Worm (Caenorhabditis elegans) whole organism, L3 larva: ENCODE results near the gene C50C3.1.

Source experiments
- R02D3.7 ChIP-seq: fragments of 150-350 bp; optimal IDR thresholded peaks from 2 replicates; lab custom pipeline; 2014; ENCODE audit warnings: missing biosample characterization, missing genetic modification characterization
- ZK546.5 ChIP-seq: sonication (generic microtip); optimal IDR thresholded peaks from 2 replicates; lab custom pipeline; 2017; ENCODE audit warnings: missing biosample characterization, missing genetic modification characterization
- aly-2 ChIP-seq: fragments of 150-350 bp; optimal IDR thresholded peaks from 2 replicates; lab custom pipeline; 2014; ENCODE audit warnings: missing biosample characterization, missing genetic modification characterization
- ama-1 ChIP-seq: fragments of 150-350 bp; optimal IDR thresholded peaks from 2 replicates; lab custom pipeline; 2018
- ceh-16 ChIP-seq: sonication (generic microtip); optimal IDR thresholded peaks from 2 replicates; lab custom pipeline; 2017; ENCODE audit warnings: missing biosample characterization, missing genetic modification characterization
- ceh-28 ChIP-seq: fragments of 150-350 bp; optimal IDR thresholded peaks from 2 replicates; lab custom pipeline; 2014; ENCODE audit warnings: missing biosample characterization, missing genetic modification reagents, missing genetic modification characterization
- ceh-82 ChIP-seq: fragments of 150-350 bp; optimal IDR thresholded peaks from 2 replicates; lab custom pipeline; 2014; ENCODE audit warnings: missing biosample characterization, missing genetic modification characterization
- ceh-9 ChIP-seq: sonication (generic microtip); optimal IDR thresholded peaks from 2 replicates; lab custom pipeline; 2018; ENCODE audit warnings: missing biosample characterization, missing genetic modification characterization
- daf-12 ChIP-seq: fragments of 150-350 bp; optimal IDR thresholded peaks from 2 replicates; lab custom pipeline; 2014; ENCODE audit warnings: missing biosample characterization, missing genetic modification reagents, missing genetic modification characterization
- egl-27 ChIP-seq: sonication (generic microtip); optimal IDR thresholded peaks from 4 replicates; lab custom pipeline; 2017; ENCODE audit warnings: missing biosample characterization, missing genetic modification reagents, missing genetic modification characterization
- elt-2 ChIP-seq: sonication (generic microtip); optimal IDR thresholded peaks from 2 replicates; lab custom pipeline; 2016; ENCODE audit warnings: missing genetic modification reagents, mild to moderate bottlenecking, missing genetic modification characterization, missing compliant biosample characterization
- elt-3 ChIP-seq, 3 experiments: fragments of 150-350 bp in 1 of 3; sonication (generic microtip) in 2 of 3; optimal IDR thresholded peaks; 2 replicates in 2 of 3; 4 replicates in 1 of 3; lab custom pipeline; 2014 to 2017; ENCODE audit warnings: missing biosample characterization in 3 of 3, missing genetic modification characterization in 3 of 3
- eor-1 ChIP-seq, 2 experiments: fragments of 150-350 bp; optimal IDR thresholded peaks; 2 replicates each; lab custom pipeline; 2014 to 2018; ENCODE audit warnings: missing biosample characterization in 2 of 2, missing genetic modification characterization in 2 of 2
- fkh-10 ChIP-seq: sonication (generic microtip); optimal IDR thresholded peaks from 2 replicates; lab custom pipeline; 2017; ENCODE audit warnings: missing biosample characterization, missing genetic modification reagents, missing genetic modification characterization
- fkh-2 ChIP-seq: fragments of 150-350 bp; optimal IDR thresholded peaks from 2 replicates; lab custom pipeline; 2014; ENCODE audit warnings: missing biosample characterization, missing genetic modification reagents, missing genetic modification characterization
- fos-1 ChIP-seq: fragments of 150-350 bp; optimal IDR thresholded peaks from 2 replicates; lab custom pipeline; 2014; ENCODE audit warnings: missing biosample characterization, missing genetic modification characterization
- hmg-11 ChIP-seq: sonication (generic microtip); optimal IDR thresholded peaks from 2 replicates; lab custom pipeline; 2016; ENCODE audit warnings: missing genetic modification characterization, missing compliant biosample characterization
- lin-15B ChIP-seq: fragments of 150-350 bp; optimal IDR thresholded peaks from 2 replicates; lab custom pipeline; 2014; ENCODE audit warnings: missing biosample characterization, missing genetic modification characterization
- lin-39 ChIP-seq: fragments of 150-350 bp; optimal IDR thresholded peaks from 2 replicates; lab custom pipeline; 2018; ENCODE audit warnings: missing biosample characterization, missing genetic modification reagents, missing genetic modification characterization
- lsy-12 ChIP-seq: sonication (generic microtip); optimal IDR thresholded peaks from 2 replicates; lab custom pipeline; 2016; ENCODE audit warnings: mild to moderate bottlenecking, missing genetic modification characterization, missing compliant biosample characterization
- mdl-1 ChIP-seq: fragments of 150-350 bp; optimal IDR thresholded peaks from 2 replicates; lab custom pipeline; 2014; ENCODE audit warnings: missing biosample characterization, missing genetic modification characterization
- mml-1 ChIP-seq: fragments of 150-350 bp; sonication (generic microtip); optimal IDR thresholded peaks from 3 replicates; lab custom pipeline; 2014; ENCODE audit warnings: missing biosample characterization, missing genetic modification characterization
- nfya-1 ChIP-seq: sonication (generic microtip); optimal IDR thresholded peaks from 2 replicates; lab custom pipeline; 2017; ENCODE audit warnings: missing genetic modification characterization, mild to moderate bottlenecking, missing compliant biosample characterization, antibody characterized with exemption, moderate library complexity; ENCODE audit not compliant: insufficient read depth
- nhr-11 ChIP-seq: fragments of 150-350 bp; optimal IDR thresholded peaks from 2 replicates; lab custom pipeline; 2014; ENCODE audit warnings: missing biosample characterization, missing genetic modification characterization
- nhr-12 ChIP-seq: fragments of 150-350 bp; optimal IDR thresholded peaks from 2 replicates; lab custom pipeline; 2014; ENCODE audit warnings: missing biosample characterization, missing genetic modification characterization
- nhr-237 ChIP-seq: fragments of 150-350 bp; optimal IDR thresholded peaks from 2 replicates; lab custom pipeline; 2014; ENCODE audit warnings: missing biosample characterization, missing genetic modification characterization
- nhr-25 ChIP-seq: sonication (generic microtip); optimal IDR thresholded peaks from 2 replicates; lab custom pipeline; 2017; ENCODE audit warnings: missing biosample characterization, missing genetic modification characterization
- nhr-28 ChIP-seq: fragments of 150-350 bp; optimal IDR thresholded peaks from 2 replicates; lab custom pipeline; 2014; ENCODE audit warnings: missing biosample characterization, missing genetic modification characterization
- nhr-43 ChIP-seq: sonication (generic microtip); optimal IDR thresholded peaks from 2 replicates; lab custom pipeline; 2016; ENCODE audit warnings: mild to moderate bottlenecking, missing genetic modification characterization, missing compliant biosample characterization; ENCODE audit not compliant: poor library complexity, severe bottlenecking
- nhr-67 ChIP-seq: fragments of 150-350 bp; optimal IDR thresholded peaks from 2 replicates; lab custom pipeline; 2014; ENCODE audit warnings: missing biosample characterization, missing genetic modification characterization
- pha-4 ChIP-seq: fragments of 150-350 bp; optimal IDR thresholded peaks from 2 replicates; lab custom pipeline; 2014; ENCODE audit warnings: missing biosample characterization, missing genetic modification reagents, missing genetic modification characterization
- pqm-1 ChIP-seq: fragments of 150-350 bp; optimal IDR thresholded peaks from 2 replicates; lab custom pipeline; 2017; ENCODE audit warnings: missing biosample characterization, missing genetic modification characterization, inconsistent platforms
- sea-2 ChIP-seq: fragments of 150-350 bp; sonication (generic microtip); optimal IDR thresholded peaks from 4 replicates; lab custom pipeline; 2014; ENCODE audit warnings: missing biosample characterization, missing genetic modification reagents, missing genetic modification characterization
- skn-1 ChIP-seq: fragments of 150-350 bp; optimal IDR thresholded peaks from 2 replicates; lab custom pipeline; 2014; ENCODE audit warnings: missing biosample characterization, missing genetic modification characterization
- tbx-2 ChIP-seq: sonication (generic microtip); optimal IDR thresholded peaks from 2 replicates; lab custom pipeline; 2016; ENCODE audit warnings: mild to moderate bottlenecking, missing genetic modification characterization, missing compliant biosample characterization
- unc-39 ChIP-seq: sonication (generic microtip); optimal IDR thresholded peaks from 4 replicates; lab custom pipeline; 2017; ENCODE audit warnings: missing biosample characterization, missing genetic modification characterization
- unc-62 ChIP-seq: fragments of 150-350 bp; sonication (generic microtip); optimal IDR thresholded peaks from 4 replicates; lab custom pipeline; 2014; ENCODE audit warnings: missing biosample characterization, missing genetic modification reagents, missing genetic modification characterization
- zag-1 ChIP-seq: fragments of 150-350 bp; optimal IDR thresholded peaks from 2 replicates; lab custom pipeline; 2014; ENCODE audit warnings: missing biosample characterization, missing genetic modification characterization
- ztf-4 ChIP-seq: fragments of 150-350 bp; optimal IDR thresholded peaks from 2 replicates; lab custom pipeline; 2014; ENCODE audit warnings: missing biosample characterization, missing genetic modification characterization

Gene C50C3.1

ce11 chrIII:8155166-8155565, 36.6 kb upstream of the C50C3.1 start, which contains the start of gene D2007.1:
Gene D2007.1, plus strand, starts transcription at chrIII:8155466.
- no peak for TF ChIP-seq zag-1
- TF ChIP-seq eor-1 (tag; optimal IDR thresholded peaks at IDR 0.05; lab: Kevin White, UChicago), result no peak
- TF ChIP-seq daf-12, result no peak
- TF ChIP-seq mml-1 (tag; lab: Kevin White, UChicago), result no peak
- no peak for TF ChIP-seq R02D3.7 (tag; lab: Kevin White, UChicago)
- TF ChIP-seq elt-2, result no peak
- TF ChIP-seq egl-27, result no peak

- TF ChIP-seq hmg-11 (peak; percentile 9), R02D3.7 (tag; lab: Kevin White, UChicago) (no peak), nfya-1 (peak; percentile 43), pha-4 (tag; lab: Kevin White, UChicago) (peak; percentile 62), elt-2 (peak; percentile 15)
Observed at ce11 chrIII:8158140-8158786, 33.5 kb upstream of the C50C3.1 start, which contains the start of gene atg-13. Gene atg-13, minus strand, starts transcription at chrIII:8158190.

ce11 chrIII:8161238-8161637, 30.6 kb upstream of the C50C3.1 start, which contains the start of gene inpp-5K:
Gene inpp-5K, minus strand, starts transcription at chrIII:8161338.
- TF ChIP-seq elt-3 (tag; optimal IDR thresholded peaks at IDR 0.05; lab: Kevin White, UChicago) (no peak), nhr-25 (tag; lab: Kevin White, UChicago) (peak; percentile 13)

DNA sequence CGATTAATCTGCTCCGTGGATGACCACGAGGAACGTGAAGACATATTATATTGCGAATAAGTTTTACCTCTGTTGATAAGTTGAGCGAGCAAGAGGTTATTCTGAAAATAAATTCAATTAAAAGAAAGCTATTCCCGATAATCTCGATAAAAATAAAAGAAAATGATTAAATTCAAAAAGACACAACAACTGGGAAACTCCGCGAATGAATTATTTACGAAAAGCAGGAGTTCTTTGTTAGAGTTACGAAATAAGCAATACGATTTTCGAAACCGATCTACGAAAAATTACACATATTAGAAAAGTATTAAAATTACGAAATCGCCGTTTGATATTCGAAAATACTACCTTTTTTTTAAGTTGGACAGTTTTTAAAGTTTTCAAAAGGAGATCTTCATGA, 28.5 kb upstream of the C50C3.1 start, which contains the start of gene bath-42:
bath-42 (minus strand) TSS at position 101 of the 400 bp plus-strand sequence.
- no peak for TF ChIP-seq nhr-43 (tag; lab: Kevin White, UChicago)
- no peak for TF ChIP-seq ceh-82
- no peak for TF ChIP-seq tbx-2 (tag; lab: Kevin White, UChicago)
- TF ChIP-seq ceh-16, result no peak
- no peak for TF ChIP-seq zag-1
- TF ChIP-seq unc-39 (tag; lab: Kevin White, UChicago), result no peak
- TF ChIP-seq ama-1 (lab: Kevin White, UChicago), result no peak
- no peak for TF ChIP-seq elt-3 (tag; optimal IDR thresholded peaks at IDR 0.05; lab: Kevin White, UChicago)
- TF ChIP-seq egl-27, result no peak
- TF ChIP-seq nhr-11 (tag; lab: Kevin White, UChicago), result no peak
- TF ChIP-seq fkh-10 (GFP tag; lab: Kevin White, UChicago), result no peak
- no peak for TF ChIP-seq pqm-1 (tag; lab: Kevin White, UChicago)
- no peak for TF ChIP-seq skn-1 (tag; lab: Kevin White, UChicago)
- TF ChIP-seq nhr-12 (tag; lab: Kevin White, UChicago), result no peak
- no peak for TF ChIP-seq sea-2 (GFP tag; lab: Kevin White, UChicago)
- no peak for TF ChIP-seq elt-2
- TF ChIP-seq lin-15B (tag; lab: Kevin White, UChicago), result no peak
- no peak for TF ChIP-seq ztf-4

ce11 chrIII:8163788-8164423, 27.9 kb upstream of the C50C3.1 start, which contains the start of gene prp-8:
Gene prp-8, plus strand, starts transcription at chrIII:8164373.
- TF ChIP-seq egl-27 (peak; percentile 3), ceh-28 (tag; lab: Kevin White, UChicago) (peak; percentile 89), unc-62 (GFP tag; lab: Kevin White, UChicago) (peak; percentile 20), nhr-11 (tag; lab: Kevin White, UChicago) (no peak), nhr-25 (tag; lab: Kevin White, UChicago) (peak; percentile 94), nhr-43 (tag; lab: Kevin White, UChicago) (peak; percentile 72), ceh-9 (tag; lab: Kevin White, UChicago) (no peak), aly-2 (tag; lab: Kevin White, UChicago) (no peak), nhr-28 (tag; lab: Kevin White, UChicago) (no peak), elt-3 (tag; optimal IDR thresholded peaks at IDR 0.05; lab: Kevin White, UChicago) (no peak), nhr-67 (tag; lab: Kevin White, UChicago) (no peak), ama-1 (lab: Kevin White, UChicago) (peak; percentile 60), zag-1 (no peak), ztf-4 (no peak), lin-15B (tag; lab: Kevin White, UChicago) (peak; percentile 96), unc-39 (tag; lab: Kevin White, UChicago) (no peak), hmg-11 (peak; percentile 85), lin-39 (tag; lab: Kevin White, UChicago) (peak; percentile 99), ceh-16 (no peak), mdl-1 (tag; lab: Kevin White, UChicago) (no peak), fkh-10 (GFP tag; lab: Kevin White, UChicago) (peak; percentile 64), daf-12 (no peak), ceh-82 (no peak), ZK546.5 (tag; lab: Kevin White, UChicago) (peak; percentile 81), mml-1 (tag; lab: Kevin White, UChicago) (no peak), lsy-12 (tag; lab: Kevin White, UChicago) (peak; percentile 87), tbx-2 (tag; lab: Kevin White, UChicago) (no peak), nhr-237 (tag; lab: Kevin White, UChicago) (no peak), nhr-12 (tag; lab: Kevin White, UChicago) (no peak), fos-1 (tag; lab: Kevin White, UChicago) (no peak), skn-1 (tag; lab: Kevin White, UChicago) (peak; percentile 86), eor-1 (tag; optimal IDR thresholded peaks at IDR 0.05; lab: Kevin White, UChicago) (no peak), sea-2 (GFP tag; lab: Kevin White, UChicago) (no peak), fkh-2 (tag; lab: Kevin White, UChicago) (no peak), pha-4 (tag; lab: Kevin White, UChicago) (peak; percentile 98)
